Fruit fly (Drosophila melanogaster) Kc167 (cell line): ENCODE results near the gene CG15452.

Experiments used
- Myc ChIP-seq: fragments of >200 bp; optimal IDR thresholded peaks from 2 replicates; lab custom pipeline; 2017; ENCODE audit warnings: missing external identifiers
- Sin3A ChIP-seq: fragments of >200 bp; optimal IDR thresholded peaks from 2 replicates; lab custom pipeline; 2018; ENCODE audit warnings: missing external identifiers
- h ChIP-seq: fragments of >200 bp; optimal IDR thresholded peaks from 3 replicates; lab custom pipeline; 2018; ENCODE audit warnings: missing external identifiers
- psq ChIP-seq: fragments of >200 bp; optimal IDR thresholded peaks from 2 replicates; lab custom pipeline; 2017; ENCODE audit warnings: missing external identifiers
- ttk ChIP-seq: sonication (Bioruptor generic); optimal IDR thresholded peaks from 2 replicates; lab custom pipeline; 2017; ENCODE audit warnings: missing external identifiers

- no peak for TF ChIP-seq Sin3A (lab: Kevin White, UChicago)
- no peak for TF ChIP-seq psq (lab: Kevin White, UChicago)
- no peak for TF ChIP-seq Myc (lab: Kevin White, UChicago)
- TF ChIP-seq ttk (lab: Kevin White, UChicago) = no peak
- no peak for TF ChIP-seq h
Observed at dm6 chrX:20713317-20713716, 32.4 kb downstream of the CG15452 start.
